Worm (Caenorhabditis elegans) whole organism, early embryonic: ENCODE data around the gene srg-1.

ENCODE experiments used
- aly-1 ChIP-seq: sonication (generic microtip); optimal IDR thresholded peaks from 2 replicates; lab custom pipeline; 2016; ENCODE audit warnings: missing genetic modification characterization, missing compliant biosample characterization
- ama-1 ChIP-seq: fragments of 150-350 bp; optimal IDR thresholded peaks from 2 replicates; lab custom pipeline; 2014
- ceh-36 ChIP-seq: sonication (generic microtip); optimal IDR thresholded peaks from 2 replicates; lab custom pipeline; 2016; ENCODE audit warnings: missing genetic modification characterization, inconsistent platforms, missing compliant biosample characterization
- hmbx-1 ChIP-seq: sonication (generic microtip); optimal IDR thresholded peaks from 2 replicates; lab custom pipeline; 2016; ENCODE audit warnings: mild to moderate bottlenecking, missing genetic modification characterization, missing compliant biosample characterization
- hmg-4 ChIP-seq: fragments of 200-800 bp; sonication (Bioruptor generic); optimal IDR thresholded peaks from 2 replicates; lab custom pipeline; 2018; ENCODE audit warnings: mild to moderate bottlenecking, missing genetic modification characterization, missing compliant biosample characterization
- tbx-37 ChIP-seq: fragments of 200-800 bp; sonication (Bioruptor generic); conservative IDR thresholded peaks from 2 replicates; pipeline ENCODE4 v1.3.6; 2022; ENCODE audit warnings: missing genetic modification reagents, missing genetic modification characterization, missing compliant biosample characterization

ce11 chrIII:6298131-6298530, 40.0 kb upstream of the srg-1 start, which contains the start of gene F47D12.3:
- TF ChIP-seq hmg-4 (GFP tag; lab: Kevin White, UChicago) (no peak), ama-1 (lab: Kevin White, UChicago) (no peak), hmbx-1 (no peak), aly-1 (no peak), ceh-36 (tag; lab: Kevin White, UChicago) (no peak), tbx-37 (no peak)
